Worm (Caenorhabditis elegans) whole organism, L1 larva: ENCODE results near the gene F20H11.1.

Source experiments
- C04F5.9 ChIP-seq: sonication (generic microtip); optimal IDR thresholded peaks from 2 replicates; lab custom pipeline; 2016; ENCODE audit warnings: missing genetic modification characterization, missing compliant biosample characterization
- aha-1 ChIP-seq: fragments of 150-350 bp; optimal IDR thresholded peaks from 2 replicates; lab custom pipeline; 2014; ENCODE audit warnings: missing biosample characterization, missing genetic modification characterization
- blmp-1 ChIP-seq: fragments of 150-350 bp; optimal IDR thresholded peaks from 2 replicates; lab custom pipeline; 2014; ENCODE audit warnings: missing biosample characterization, missing genetic modification characterization
- ceh-63 ChIP-seq: fragments of 200-800 bp; sonication (Bioruptor generic); optimal IDR thresholded peaks from 2 replicates; lab custom pipeline; 2018; ENCODE audit warnings: mild to moderate bottlenecking, missing genetic modification characterization, missing compliant biosample characterization
- ceh-8 ChIP-seq: fragments of 200-800 bp; sonication (Bioruptor generic); optimal IDR thresholded peaks from 2 replicates; lab custom pipeline; 2018; ENCODE audit warnings: mild to moderate bottlenecking, missing genetic modification characterization, moderate library complexity, missing compliant biosample characterization
- ceh-82 ChIP-seq, 3 experiments: fragments of 150-350 bp in 1 of 3; sonication (generic microtip) in 2 of 3; optimal IDR thresholded peaks; 2 replicates each; lab custom pipeline; 2014 to 2017; ENCODE audit warnings: missing biosample characterization in 3 of 3, missing genetic modification characterization in 3 of 3
- dpl-1 ChIP-seq, 3 experiments: fragments of 150-350 bp in 2 of 3; sonication (generic microtip) in 1 of 3; optimal IDR thresholded peaks; 2 replicates each; lab custom pipeline; 2014 to 2017; ENCODE audit warnings: missing biosample characterization in 3 of 3, missing genetic modification characterization in 3 of 3, missing genetic modification reagents in 3 of 3
- efl-1 ChIP-seq, 4 experiments: fragments of 150-350 bp; optimal IDR thresholded peaks in 3 of 4; peaks in 1 of 4; 1 replicate in 1 of 4; 2 replicates in 3 of 4; lab custom pipeline; 2014; ENCODE audit warnings: missing biosample characterization in 2 of 4, missing genetic modification characterization in 2 of 4, missing genetic modification reagents in 2 of 4
- elt-2 ChIP-seq: sonication (generic microtip); optimal IDR thresholded peaks from 2 replicates; lab custom pipeline; 2016; ENCODE audit warnings: missing genetic modification characterization, mild to moderate bottlenecking, inconsistent platforms, missing compliant biosample characterization, missing genetic modification reagents
- fkh-4 ChIP-seq: sonication (generic microtip); optimal IDR thresholded peaks from 2 replicates; lab custom pipeline; 2016; ENCODE audit warnings: missing compliant biosample characterization, missing genetic modification characterization, borderline replicate concordance
- fkh-8 ChIP-seq: sonication (generic microtip); optimal IDR thresholded peaks from 2 replicates; lab custom pipeline; 2016; ENCODE audit warnings: mild to moderate bottlenecking, missing genetic modification characterization, missing compliant biosample characterization
- hlh-4 ChIP-seq: sonication (generic microtip); optimal IDR thresholded peaks from 2 replicates; lab custom pipeline; 2016; ENCODE audit warnings: mild to moderate bottlenecking, missing genetic modification characterization, missing compliant biosample characterization
- jun-1 ChIP-seq: fragments of 150-350 bp; optimal IDR thresholded peaks from 2 replicates; lab custom pipeline; 2014; ENCODE audit warnings: missing biosample characterization, missing genetic modification reagents, missing genetic modification characterization
- lin-14 ChIP-seq: fragments of 200-800 bp; sonication (Bioruptor generic); optimal IDR thresholded peaks from 2 replicates; lab custom pipeline; 2018; ENCODE audit warnings: mild to moderate bottlenecking, missing genetic modification characterization, moderate library complexity, missing compliant biosample characterization
- lin-15B ChIP-seq: fragments of 150-350 bp; sonication (generic microtip); optimal IDR thresholded peaks from 3 replicates; lab custom pipeline; 2014; ENCODE audit warnings: missing biosample characterization, missing genetic modification characterization
- lin-35 ChIP-seq, 2 experiments: fragments of 150-350 bp; optimal IDR thresholded peaks; 2 replicates each; lab custom pipeline; 2014; ENCODE audit warnings: missing biosample characterization in 2 of 2, missing genetic modification characterization in 2 of 2, missing genetic modification reagents in 2 of 2
- lir-3 ChIP-seq: sonication (generic microtip); optimal IDR thresholded peaks from 2 replicates; lab custom pipeline; 2016; ENCODE audit warnings: mild to moderate bottlenecking, missing genetic modification characterization, moderate library complexity, missing compliant biosample characterization; ENCODE audit not compliant: poor library complexity
- lsy-2 ChIP-seq, 2 experiments: fragments of 150-350 bp; optimal IDR thresholded peaks; 2 replicates each; lab custom pipeline; 2014; ENCODE audit warnings: missing biosample characterization in 2 of 2, missing genetic modification characterization in 2 of 2
- mef-2 ChIP-seq: fragments of 150-350 bp; optimal IDR thresholded peaks from 2 replicates; lab custom pipeline; 2014; ENCODE audit warnings: missing biosample characterization, missing genetic modification characterization
- mep-1 ChIP-seq: fragments of 150-350 bp; optimal IDR thresholded peaks from 2 replicates; lab custom pipeline; 2014; ENCODE audit warnings: missing biosample characterization, missing genetic modification characterization
- nhr-19 ChIP-seq: fragments of 200-800 bp; sonication (Bioruptor generic); conservative IDR thresholded peaks from 2 replicates; pipeline ENCODE4 v1.3.6; 2022; ENCODE audit warnings: missing genetic modification characterization, missing compliant biosample characterization
- nhr-20 ChIP-seq: sonication (generic microtip); optimal IDR thresholded peaks from 2 replicates; lab custom pipeline; 2016; ENCODE audit warnings: mild to moderate bottlenecking, missing genetic modification characterization, missing compliant biosample characterization
- nhr-237 ChIP-seq: fragments of 150-350 bp; optimal IDR thresholded peaks from 2 replicates; lab custom pipeline; 2014; ENCODE audit warnings: missing biosample characterization, missing genetic modification characterization
- nhr-71 ChIP-seq: sonication (generic microtip); optimal IDR thresholded peaks from 2 replicates; lab custom pipeline; 2016; ENCODE audit warnings: mild to moderate bottlenecking, missing genetic modification characterization, moderate library complexity, missing compliant biosample characterization
- nhr-85 ChIP-seq: sonication (generic microtip); peaks from one replicate; lab custom pipeline; 2016; ENCODE audit warnings: missing genetic modification characterization, inconsistent platforms, missing compliant biosample characterization
- pqm-1 ChIP-seq: sonication (generic microtip); optimal IDR thresholded peaks from 3 replicates; lab custom pipeline; 2017; ENCODE audit warnings: missing biosample characterization, missing genetic modification characterization
- rnt-1 ChIP-seq: sonication (generic microtip); optimal IDR thresholded peaks from 2 replicates; lab custom pipeline; 2016; ENCODE audit warnings: mild to moderate bottlenecking, missing genetic modification characterization, moderate library complexity, missing compliant biosample characterization
- snu-23 ChIP-seq: sonication (generic microtip); optimal IDR thresholded peaks from 2 replicates; lab custom pipeline; 2016; ENCODE audit warnings: missing genetic modification characterization, missing compliant biosample characterization
- swsn-7 ChIP-seq: sonication (generic microtip); optimal IDR thresholded peaks from 2 replicates; lab custom pipeline; 2016; ENCODE audit warnings: missing genetic modification characterization, missing compliant biosample characterization
- unc-62 ChIP-seq: fragments of 150-350 bp; optimal IDR thresholded peaks from 2 replicates; lab custom pipeline; 2014; ENCODE audit warnings: missing biosample characterization, missing genetic modification reagents, missing genetic modification characterization
- vab-15 ChIP-seq: sonication (generic microtip); optimal IDR thresholded peaks from 2 replicates; lab custom pipeline; 2017; ENCODE audit warnings: missing genotype, mild to moderate bottlenecking, missing genetic modification characterization, missing compliant biosample characterization
- xbp-1 ChIP-seq: sonication (generic microtip); optimal IDR thresholded peaks from 2 replicates; lab custom pipeline; 2016; ENCODE audit warnings: missing genetic modification characterization, missing compliant biosample characterization
- zip-4 ChIP-seq: fragments of 200-800 bp; sonication (Bioruptor generic); optimal IDR thresholded peaks from 2 replicates; lab custom pipeline; 2018; ENCODE audit warnings: mild to moderate bottlenecking, missing genetic modification characterization, moderate library complexity, missing compliant biosample characterization
- ztf-11 ChIP-seq, 2 experiments: sonication (generic microtip); optimal IDR thresholded peaks; 2 replicates each; lab custom pipeline; 2016 to 2017; ENCODE audit warnings: missing genetic modification characterization in 2 of 2, missing biosample characterization in 1 of 2, missing compliant biosample characterization in 1 of 2
- ztf-4 ChIP-seq: fragments of 150-350 bp; optimal IDR thresholded peaks from 2 replicates; lab custom pipeline; 2014; ENCODE audit warnings: missing biosample characterization, missing genetic modification characterization

F20H11.1 gene

ce11 chrIII:6604317-6604716 lies 12.3 kb upstream of the F20H11.1 start:
- no peak for TF ChIP-seq efl-1 (optimal IDR thresholded peaks at IDR 0.05; lab: Kevin White, UChicago)
- peak in 1 of 2 experiments; percentile 12 for TF ChIP-seq efl-1 (GFP tag; optimal IDR thresholded peaks at IDR 0.05 in 1 of 2; lab: Kevin White, UChicago)
- no peak for TF ChIP-seq ztf-4 (tag; lab: Kevin White, UChicago)
- TF ChIP-seq C04F5.9, result no peak
- no peak for TF ChIP-seq hlh-4
- no peak for TF ChIP-seq zip-4 (GFP tag; lab: Kevin White, UChicago)
- no peak for TF ChIP-seq nhr-237
- peak; percentile 4 for TF ChIP-seq rnt-1 (tag; lab: Kevin White, UChicago)
- TF ChIP-seq lsy-2 (tag; optimal IDR thresholded peaks at IDR 0.05; lab: Kevin White, UChicago), result peak in 1 of 2 experiments; percentile 0
- peak; percentile 0 for TF ChIP-seq nhr-71
- no peak for TF ChIP-seq xbp-1
- no peak for TF ChIP-seq lin-15B
- no peak for TF ChIP-seq ztf-11 (tag; optimal IDR thresholded peaks at IDR 0.05; lab: Kevin White, UChicago)
- TF ChIP-seq nhr-20, result no peak
- no peak for TF ChIP-seq unc-62 (GFP tag; lab: Kevin White, UChicago)
- TF ChIP-seq swsn-7 (tag; lab: Kevin White, UChicago), result no peak
- peak; percentile 76 for TF ChIP-seq blmp-1
- no peak for TF ChIP-seq ceh-8
- TF ChIP-seq jun-1 (tag; lab: Kevin White, UChicago), result peak; percentile 15
- no peak for TF ChIP-seq fkh-8 (tag; lab: Kevin White, UChicago)
- peak in 2 of 3 experiments; percentile 3 to 6 for TF ChIP-seq dpl-1 (GFP tag; optimal IDR thresholded peaks at IDR 0.05; lab: Kevin White, UChicago)
- TF ChIP-seq lir-3 (tag; lab: Kevin White, UChicago), result no peak
- TF ChIP-seq lin-35 (GFP tag; optimal IDR thresholded peaks at IDR 0.05; lab: Kevin White, UChicago), result peak; percentile 14 to 58
- TF ChIP-seq lin-14 (GFP tag; lab: Kevin White, UChicago), result peak; percentile 19

ce11 chrIII:6603185-6603584 lies 11.2 kb upstream of the F20H11.1 start:
- no peak for TF ChIP-seq fkh-4 (tag; lab: Kevin White, UChicago)
- TF ChIP-seq efl-1 (optimal IDR thresholded peaks at IDR 0.05; lab: Kevin White, UChicago), result no peak
- peak in 1 of 2 experiments; percentile 88 for TF ChIP-seq efl-1 (GFP tag; optimal IDR thresholded peaks at IDR 0.05 in 1 of 2; lab: Kevin White, UChicago)
- TF ChIP-seq, all 84 proteins: peak for 1

ce11 chrIII:6601073-6601472 lies 9.1 kb upstream of the F20H11.1 start, which contains the start of gene let-765:
Gene let-765 (minus strand): TSS chrIII:6601173.
- peak; percentile 32 for TF ChIP-seq blmp-1
- TF ChIP-seq lin-14 (GFP tag; lab: Kevin White, UChicago), result peak; percentile 25
- TF ChIP-seq efl-1 (optimal IDR thresholded peaks at IDR 0.05; lab: Kevin White, UChicago), result no peak
- TF ChIP-seq efl-1 (GFP tag; optimal IDR thresholded peaks at IDR 0.05 in 1 of 2; lab: Kevin White, UChicago), result peak in 1 of 2 experiments; percentile 22
- TF ChIP-seq ceh-63 (GFP tag; lab: Kevin White, UChicago), result no peak
- TF ChIP-seq unc-62 (GFP tag; lab: Kevin White, UChicago), result no peak

- TF ChIP-seq elt-2 (tag; lab: Kevin White, UChicago), result no peak
- TF ChIP-seq nhr-71, result no peak
- no peak for TF ChIP-seq swsn-7 (tag; lab: Kevin White, UChicago)
- no peak for TF ChIP-seq pqm-1
- no peak for TF ChIP-seq nhr-85 (tag; lab: Kevin White, UChicago)
- no peak for TF ChIP-seq nhr-19 (GFP tag; lab: Robert Waterston, UW)
- TF ChIP-seq xbp-1, result no peak
- no peak for TF ChIP-seq aha-1
- no peak for TF ChIP-seq lin-15B
- no peak for TF ChIP-seq mep-1 (tag; lab: Kevin White, UChicago)
- no peak for TF ChIP-seq vab-15 (tag; lab: Kevin White, UChicago)
These were observed 2.1 kb upstream of the F20H11.1 start for ce11 chrIII:6594069-6594468.

- TF ChIP-seq dpl-1 (GFP tag; optimal IDR thresholded peaks at IDR 0.05; lab: Kevin White, UChicago) (no peak), ceh-82 (tag; optimal IDR thresholded peaks at IDR 0.05; lab: Kevin White, UChicago) (no peak), nhr-19 (GFP tag; lab: Robert Waterston, UW) (no peak), mef-2 (tag; lab: Kevin White, UChicago) (no peak), vab-15 (tag; lab: Kevin White, UChicago) (no peak), snu-23 (GFP tag; lab: Kevin White, UChicago) (no peak), fkh-4 (tag; lab: Kevin White, UChicago) (no peak)
These were observed 2.5 kb downstream of the F20H11.1 start for ce11 chrIII:6589499-6589898.
